Fruit fly (Drosophila melanogaster) whole organism, embryonic: ENCODE data around the gene cd.
A peak's percentile ranks its signal among the peaks of the same experiment; 100 is the strongest.

ENCODE experiments used
- ATbp ChIP-seq: fragments of 200-800 bp; sonication (Bioruptor generic); optimal IDR thresholded peaks from 2 replicates; lab custom pipeline; 2017; ENCODE audit warnings: missing biosample characterization, mild to moderate bottlenecking, missing genetic modification characterization, missing genetic modification reagents
- Atf3 ChIP-seq: fragments of 200-800 bp; sonication (Bioruptor generic); optimal IDR thresholded peaks from 3 replicates; lab custom pipeline; 2016; ENCODE audit warnings: missing biosample characterization, missing genetic modification characterization
- CG10209 ChIP-seq: fragments of 200-800 bp; sonication (Bioruptor generic); optimal IDR thresholded peaks from 3 replicates; lab custom pipeline; 2017; ENCODE audit warnings: missing biosample characterization, mild to moderate bottlenecking, missing genetic modification characterization, missing genetic modification reagents
- CG1024 ChIP-seq: fragments of 200-800 bp; sonication (Bioruptor generic); IDR thresholded peaks from 2 replicates; pipeline ENCODE4 v1.3.6; 2022; ENCODE audit warnings: missing biosample characterization, missing genetic modification characterization
- CG12744 ChIP-seq: fragments of 200-800 bp; sonication (Bioruptor generic); optimal IDR thresholded peaks from 2 replicates; lab custom pipeline; 2016; ENCODE audit warnings: missing biosample characterization, missing genetic modification characterization
- CG14050 ChIP-seq: fragments of 200-800 bp; sonication (Bioruptor generic); IDR thresholded peaks from 3 replicates; pipeline ENCODE4 v1.3.6; 2022; ENCODE audit warnings: missing biosample characterization, missing genetic modification characterization
- CG1529 ChIP-seq: fragments of 200-800 bp; sonication (Bioruptor generic); optimal IDR thresholded peaks from 3 replicates; lab custom pipeline; 2018; ENCODE audit warnings: missing biosample characterization, missing genetic modification characterization
- CG1602 ChIP-seq: fragments of 200-800 bp; sonication (Bioruptor generic); optimal IDR thresholded peaks from 3 replicates; lab custom pipeline; 2016; ENCODE audit warnings: missing biosample characterization, missing genetic modification characterization
- CG30431 ChIP-seq: fragments of 200-800 bp; sonication (Bioruptor generic); optimal IDR thresholded peaks from 2 replicates; lab custom pipeline; 2017; ENCODE audit warnings: missing biosample characterization, missing genetic modification characterization
- CG32772 ChIP-seq: fragments of 200-800 bp; sonication (Bioruptor generic); IDR thresholded peaks from 2 replicates; pipeline ENCODE4 v1.3.6; 2022; ENCODE audit warnings: missing biosample characterization, missing genetic modification characterization
- CG42726 ChIP-seq: fragments of 200-800 bp; sonication (Bioruptor generic); IDR thresholded peaks from 2 replicates; pipeline ENCODE4 v1.3.6; 2022; ENCODE audit warnings: missing biosample characterization, missing genetic modification characterization; ENCODE audit not compliant: partially characterized antibody
- CG4424 ChIP-seq: fragments of 200-800 bp; sonication (Bioruptor generic); optimal IDR thresholded peaks from 3 replicates; lab custom pipeline; 2016; ENCODE audit warnings: missing biosample characterization, missing genetic modification characterization
- CG4617 ChIP-seq: fragments of 200-800 bp; sonication (Bioruptor generic); optimal IDR thresholded peaks from 3 replicates; lab custom pipeline; 2016; ENCODE audit warnings: missing biosample characterization, missing genetic modification characterization, borderline replicate concordance
- CG4730 ChIP-seq: fragments of 200-800 bp; sonication (Bioruptor generic); IDR thresholded peaks from 2 replicates; pipeline ENCODE4 v1.3.6; 2022; ENCODE audit warnings: missing biosample characterization, missing genetic modification characterization
- CG7372 ChIP-seq: fragments of 200-800 bp; sonication (Bioruptor generic); IDR thresholded peaks from 2 replicates; pipeline ENCODE4 v1.3.6; 2022; ENCODE audit warnings: missing biosample characterization, missing genetic modification characterization
- CG7556 ChIP-seq: fragments of 200-800 bp; sonication (Bioruptor generic); optimal IDR thresholded peaks from 2 replicates; lab custom pipeline; 2017; ENCODE audit warnings: missing biosample characterization, mild to moderate bottlenecking, missing genetic modification characterization
- CG7839 ChIP-seq: fragments of 200-800 bp; sonication (Bioruptor generic); optimal IDR thresholded peaks from 3 replicates; lab custom pipeline; 2018; ENCODE audit warnings: missing biosample characterization, mild to moderate bottlenecking, missing genetic modification characterization, moderate library complexity
- CG8089 ChIP-seq: fragments of 200-800 bp; sonication (Bioruptor generic); optimal IDR thresholded peaks from 3 replicates; lab custom pipeline; 2016; ENCODE audit warnings: missing biosample characterization, missing genetic modification characterization
- CoRest ChIP-seq: fragments of 200-800 bp; sonication (Bioruptor generic); optimal IDR thresholded peaks from 3 replicates; lab custom pipeline; 2018; ENCODE audit warnings: missing biosample characterization, mild to moderate bottlenecking, missing genetic modification characterization, moderate library complexity
- D ChIP-seq, 2 experiments: fragments of 200-800 bp in 1 of 2; fragments of >200 bp in 1 of 2; sonication (Bioruptor generic) in 1 of 2; optimal IDR thresholded peaks; 2 replicates in 1 of 2; 3 replicates in 1 of 2; lab custom pipeline; 2017; ENCODE audit warnings: mild to moderate bottlenecking in 1 of 2, missing biosample characterization in 1 of 2, missing genetic modification characterization in 1 of 2, missing genetic modification reagents in 1 of 2
- Fer3 ChIP-seq: fragments of 200-800 bp; sonication (Bioruptor generic); optimal IDR thresholded peaks from 2 replicates; lab custom pipeline; 2018; ENCODE audit warnings: missing biosample characterization, mild to moderate bottlenecking, missing genetic modification characterization, moderate library complexity
- HLH3B ChIP-seq: fragments of 200-800 bp; sonication (Bioruptor generic); IDR thresholded peaks from 2 replicates; pipeline ENCODE4 v1.3.6; 2022; ENCODE audit warnings: missing biosample characterization, missing genetic modification characterization
- Hmx ChIP-seq: fragments of 200-800 bp; sonication (Bioruptor generic); optimal IDR thresholded peaks from 2 replicates; lab custom pipeline; 2016; ENCODE audit warnings: missing biosample characterization, missing genetic modification characterization
- Hr3 ChIP-seq: fragments of 200-800 bp; sonication (Bioruptor generic); optimal IDR thresholded peaks from 3 replicates; lab custom pipeline; 2016; ENCODE audit warnings: missing biosample characterization, missing genetic modification characterization
- Mes4 ChIP-seq: fragments of 200-800 bp; sonication (Bioruptor generic); optimal IDR thresholded peaks from 2 replicates; lab custom pipeline; 2016; ENCODE audit warnings: missing biosample characterization, missing genetic modification characterization
- NC2β ChIP-seq: fragments of 200-800 bp; sonication (Bioruptor generic); optimal IDR thresholded peaks from 2 replicates; lab custom pipeline; 2016; ENCODE audit warnings: missing biosample characterization, missing genetic modification characterization
- NFAT ChIP-seq: fragments of 200-800 bp; sonication (Bioruptor generic); IDR thresholded peaks from 2 replicates; pipeline ENCODE4 v1.3.6; 2022; ENCODE audit warnings: missing biosample characterization, missing genetic modification characterization
- Oli ChIP-seq: fragments of 200-800 bp; sonication (Bioruptor generic); optimal IDR thresholded peaks from 2 replicates; lab custom pipeline; 2018; ENCODE audit warnings: missing biosample characterization, mild to moderate bottlenecking, missing genetic modification characterization, moderate library complexity
- Pdp1 ChIP-seq, 2 experiments: fragments of 200-800 bp; sonication (Bioruptor generic); optimal IDR thresholded peaks; 3 replicates each; lab custom pipeline; 2016; ENCODE audit warnings: missing biosample characterization in 2 of 2, missing genetic modification characterization in 2 of 2, mild to moderate bottlenecking in 1 of 2, moderate library complexity in 1 of 2
- ara ChIP-seq: fragments of 200-800 bp; sonication (Bioruptor generic); IDR thresholded peaks from 2 replicates; pipeline ENCODE4 v1.3.6; 2022; ENCODE audit warnings: missing biosample characterization, missing genetic modification characterization
- cg ChIP-seq: fragments of 200-800 bp; sonication (Bioruptor generic); optimal IDR thresholded peaks from 3 replicates; lab custom pipeline; 2019; ENCODE audit warnings: missing biosample characterization, mild to moderate bottlenecking, missing genetic modification characterization, moderate library complexity
- croc ChIP-seq: fragments of 200-800 bp; sonication (Bioruptor generic); conservative IDR thresholded peaks from 3 replicates; pipeline ENCODE4 v1.3.6; 2022; ENCODE audit warnings: missing biosample characterization, missing genetic modification characterization
- dysf ChIP-seq: fragments of 200-800 bp; sonication (Bioruptor generic); IDR thresholded peaks from 3 replicates; pipeline ENCODE4 v1.3.6; 2022; ENCODE audit warnings: missing biosample characterization, missing genetic modification characterization
- fd102C ChIP-seq: fragments of 200-800 bp; sonication (Bioruptor generic); optimal IDR thresholded peaks from 2 replicates; lab custom pipeline; 2018; ENCODE audit warnings: missing biosample characterization, mild to moderate bottlenecking, missing genetic modification characterization, moderate library complexity
- jing ChIP-seq: fragments of 200-800 bp; sonication (Bioruptor generic); optimal IDR thresholded peaks from 2 replicates; lab custom pipeline; 2018; ENCODE audit warnings: missing biosample characterization, mild to moderate bottlenecking, missing genetic modification characterization
- jumu ChIP-seq: fragments of 200-800 bp; sonication (Bioruptor generic); optimal IDR thresholded peaks from 3 replicates; lab custom pipeline; 2016; ENCODE audit warnings: missing biosample characterization, missing genetic modification characterization
- ken ChIP-seq: fragments of 200-800 bp; sonication (Bioruptor generic); IDR thresholded peaks from 3 replicates; pipeline ENCODE4 v1.3.6; 2022; ENCODE audit warnings: missing biosample characterization, missing genetic modification characterization
- maf-S ChIP-seq: fragments of 200-800 bp; sonication (Bioruptor generic); optimal IDR thresholded peaks from 2 replicates; lab custom pipeline; 2016; ENCODE audit warnings: missing biosample characterization, missing genetic modification characterization
- mam ChIP-seq: fragments of 200-800 bp; sonication (Bioruptor generic); optimal IDR thresholded peaks from 3 replicates; lab custom pipeline; 2016; ENCODE audit warnings: missing biosample characterization, missing genetic modification characterization
- oc ChIP-seq: fragments of 200-800 bp; sonication (Bioruptor generic); optimal IDR thresholded peaks from 2 replicates; lab custom pipeline; 2018; ENCODE audit warnings: missing biosample characterization, mild to moderate bottlenecking, missing genetic modification characterization, moderate library complexity
- otp ChIP-seq: fragments of 200-800 bp; sonication (Bioruptor generic); IDR thresholded peaks from 3 replicates; pipeline ENCODE4, ENCODE4 v1.3.6; 2022; ENCODE audit warnings: missing biosample characterization, missing genetic modification characterization
- pan ChIP-seq, 4 experiments: fragments of >200 bp in 3 of 4; fragments of 200-800 bp in 1 of 4; sonication (Bioruptor generic) in 1 of 4; optimal IDR thresholded peaks in 3 of 4; IDR thresholded peaks in 1 of 4; 2 replicates each; pipeline versions ENCODE4 v1.3.6 to Lab custom; 2017 to 2022; ENCODE audit warnings: missing biosample characterization in 2 of 4, missing genetic modification characterization in 2 of 4, mixed read lengths in 1 of 4
- prd ChIP-seq, 3 experiments: fragments of >200 bp in 2 of 3; fragments of 200-800 bp in 1 of 3; sonication (Bioruptor generic) in 1 of 3; optimal IDR thresholded peaks in 2 of 3; IDR thresholded peaks in 1 of 3; 2 replicates in 2 of 3; 3 replicates in 1 of 3; pipeline versions ENCODE4 v1.3.6 to Lab custom; 2017 to 2022; ENCODE audit warnings: missing biosample characterization in 1 of 3, missing genetic modification characterization in 1 of 3
- ro ChIP-seq: fragments of 200-800 bp; sonication (Bioruptor generic); IDR thresholded peaks from 2 replicates; pipeline ENCODE4 v1.3.6; 2022; ENCODE audit warnings: missing biosample characterization, missing genetic modification characterization
- sens-2 ChIP-seq: fragments of 200-800 bp; sonication (Bioruptor generic); IDR thresholded peaks from 2 replicates; pipeline ENCODE4 v1.3.6; 2022; ENCODE audit warnings: missing biosample characterization, missing genetic modification characterization
- slp2 ChIP-seq: fragments of 200-800 bp; sonication (Bioruptor generic); optimal IDR thresholded peaks from 2 replicates; lab custom pipeline; 2016; ENCODE audit warnings: missing biosample characterization, missing genetic modification characterization
- ssp ChIP-seq: fragments of 200-800 bp; sonication (Bioruptor generic); IDR thresholded peaks from 2 replicates; pipeline ENCODE4 v1.3.6; 2022; ENCODE audit warnings: missing biosample characterization, missing genetic modification characterization
- stc ChIP-seq: fragments of 200-800 bp; sonication (Bioruptor generic); IDR thresholded peaks from 2 replicates; pipeline ENCODE4 v1.3.6; 2022; ENCODE audit warnings: missing biosample characterization, missing genetic modification characterization
- wor ChIP-seq: fragments of 200-800 bp; sonication (Bioruptor generic); IDR thresholded peaks from 2 replicates; pipeline ENCODE4 v1.3.6; 2022; ENCODE audit warnings: missing biosample characterization, missing genetic modification characterization

Gene cd

dm6 chr3R:22664274-22664673, 30.5 kb upstream of the cd start:
- TF ChIP-seq CG1024 (GFP tag; lab: Robert Waterston, UW): peak; percentile 45
- TF ChIP-seq NC2β (GFP tag; lab: Kevin White, UChicago): peak; percentile 32
- TF ChIP-seq Mes4 (GFP tag; lab: Kevin White, UChicago): peak; percentile 16
- peak; percentile 19 for TF ChIP-seq CoRest (tag; lab: Kevin White, UChicago)
- peak; percentile 27; the same call in 1 of the 2 replicates for TF ChIP-seq sens-2 (GFP tag; lab: Robert Waterston, UW)
- no peak for TF ChIP-seq cg
- TF ChIP-seq ssp (GFP tag; lab: Robert Waterston, UW): peak; percentile 53
- 0 out of 2 replicates have a peak, but pooled peaks have one; percentile 13 for TF ChIP-seq ro (GFP tag; lab: Robert Waterston, UW)
- TF ChIP-seq Hmx (GFP tag; lab: Kevin White, UChicago): no peak
- TF ChIP-seq CG4424 (GFP tag; lab: Kevin White, UChicago): peak; percentile 4
- TF ChIP-seq CG1529 (GFP tag; lab: Kevin White, UChicago): peak; percentile 9
- TF ChIP-seq maf-S (GFP tag; lab: Kevin White, UChicago): peak; percentile 3
- TF ChIP-seq CG4730 (GFP tag; lab: Robert Waterston, UW): no peak
- peak; percentile 66 for TF ChIP-seq ATbp
- peak; percentile 27 for TF ChIP-seq mam (GFP tag; lab: Kevin White, UChicago)
- peak; percentile 31; the same call in 1 of the 3 replicates for TF ChIP-seq dysf (GFP tag; lab: Robert Waterston, UW)
- 0 out of 3 replicates have a peak, but pooled peaks have one; percentile 15 for TF ChIP-seq CG14050 (GFP tag; lab: Robert Waterston, UW)
- peak; percentile 34 for TF ChIP-seq CG7556
- peak; percentile 4 for TF ChIP-seq Hr3 (GFP tag; lab: Kevin White, UChicago)
- peak; percentile 49; the same call in 1 of the 2 replicates for TF ChIP-seq ara (GFP tag; lab: Robert Waterston, UW)
- TF ChIP-seq otp: peak; percentile 65; the same call in 2 of the 3 replicates
- TF ChIP-seq croc (GFP tag; lab: Robert Waterston, UW): peak; percentile 20; the same call in 2 of the 3 replicates
- peak; percentile 21 for TF ChIP-seq CG1602 (GFP tag; lab: Kevin White, UChicago)
- peak; percentile 17 to 35 for TF ChIP-seq Pdp1 (GFP tag; optimal IDR thresholded peaks at IDR 0.05; lab: Kevin White, UChicago)
- peak; percentile 66; the same call in 2 of the 3 replicates for TF ChIP-seq ken
- TF ChIP-seq CG10209 (GFP tag; lab: Kevin White, UChicago): peak; percentile 24
- TF ChIP-seq D (optimal IDR thresholded peaks at IDR 0.05; lab: Kevin White, UChicago): no peak
- TF ChIP-seq D (GFP tag; optimal IDR thresholded peaks at IDR 0.05; lab: Kevin White, UChicago): peak; percentile 29
- TF ChIP-seq CG4617 (GFP tag; lab: Kevin White, UChicago): no peak
- 0 out of 2 replicates have a peak, but pooled peaks have one; percentile 20 for TF ChIP-seq stc (GFP tag; lab: Robert Waterston, UW)
- TF ChIP-seq jing: peak; percentile 3
- peak; percentile 17 for TF ChIP-seq jumu (GFP tag; lab: Kevin White, UChicago)
- TF ChIP-seq wor (GFP tag; lab: Robert Waterston, UW): peak; percentile 60
- peak; percentile 15 for TF ChIP-seq Atf3 (GFP tag; lab: Kevin White, UChicago)
- no peak for TF ChIP-seq CG7372 (GFP tag; lab: Robert Waterston, UW)
- no peak for TF ChIP-seq slp2 (GFP tag; lab: Kevin White, UChicago)
- peak; percentile 17 for TF ChIP-seq Fer3
- peak; percentile 54 for TF ChIP-seq Oli (tag; lab: Kevin White, UChicago)
- TF ChIP-seq oc (tag; lab: Kevin White, UChicago): peak; percentile 63
- peak; percentile 68 for TF ChIP-seq HLH3B (GFP tag; lab: Robert Waterston, UW)
- peak; percentile 63 for TF ChIP-seq CG32772
- TF ChIP-seq fd102C: no peak
- no peak for TF ChIP-seq CG12744 (GFP tag; lab: Kevin White, UChicago)
- TF ChIP-seq CG42726 (GFP tag; lab: Robert Waterston, UW): no peak
- peak; percentile 54 for TF ChIP-seq CG7839 (tag; lab: Kevin White, UChicago)
- peak; percentile 22 for TF ChIP-seq CG8089 (GFP tag; lab: Kevin White, UChicago)
- TF ChIP-seq NFAT (GFP tag; lab: Robert Waterston, UW): peak; percentile 41; the same call in 1 of the 2 replicates
- peak; percentile 42 for TF ChIP-seq CG30431 (GFP tag; lab: Kevin White, UChicago)
- TF ChIP-seq pan (optimal IDR thresholded peaks at IDR 0.05; lab: Kevin White, UChicago): no peak
- peak in 1 of 2 experiments; percentile 34 for TF ChIP-seq pan (GFP tag; optimal IDR thresholded peaks at IDR 0.05 in 1 of 2, IDR thresholded peaks at IDR 0.05 in 1 of 2)
- no peak for TF ChIP-seq prd (optimal IDR thresholded peaks at IDR 0.05; lab: Kevin White, UChicago)
- peak; percentile 68; the same call in 2 of the 3 replicates for TF ChIP-seq prd (GFP tag; IDR thresholded peaks at IDR 0.05; lab: Robert Waterston, UW)
